Fruit fly (Drosophila melanogaster) whole organism, wandering third instar larva: ENCODE data around the gene CG14024.
A peak's percentile ranks its signal among the peaks of the same experiment; 100 is the strongest.

Experiments
- Abd-B ChIP-seq: fragments of >200 bp; optimal IDR thresholded peaks from 2 replicates; lab custom pipeline; 2017; ENCODE audit warnings: missing biosample characterization, missing genetic modification characterization
- CG32264 ChIP-seq: fragments of 200-800 bp; sonication (Bioruptor generic); optimal IDR thresholded peaks from 2 replicates; lab custom pipeline; 2016; ENCODE audit warnings: missing biosample characterization, missing genetic modification characterization
- CG9705 ChIP-seq: fragments of 200-800 bp; sonication (Bioruptor generic); optimal IDR thresholded peaks from 2 replicates; lab custom pipeline; 2018; ENCODE audit warnings: missing biosample characterization, mild to moderate bottlenecking, missing genetic modification characterization
- CrebA ChIP-seq: fragments of 200-800 bp; sonication (Bioruptor generic); optimal IDR thresholded peaks from 2 replicates; lab custom pipeline; 2016; ENCODE audit warnings: missing biosample characterization, mild to moderate bottlenecking, missing genetic modification characterization, borderline replicate concordance
- Dfd ChIP-seq: fragments of >200 bp; optimal IDR thresholded peaks from 2 replicates; lab custom pipeline; 2017; ENCODE audit warnings: missing biosample characterization, missing genetic modification characterization
- Dif ChIP-seq: fragments of 200-275, 200-300 bp; sonication (Bioruptor generic); optimal IDR thresholded peaks from 2 replicates; lab custom pipeline; 2018; ENCODE audit warnings: missing biosample characterization, missing genetic modification characterization; ENCODE audit not compliant: partially characterized antibody
- GATAd ChIP-seq: sonication (Bioruptor generic); optimal IDR thresholded peaks from 2 replicates; lab custom pipeline; 2016; ENCODE audit warnings: missing biosample characterization, missing genetic modification characterization
- HLH106 ChIP-seq: fragments of 200-800 bp; optimal IDR thresholded peaks from 3 replicates; lab custom pipeline; 2019; ENCODE audit warnings: missing biosample characterization, mild to moderate bottlenecking, missing genetic modification characterization, moderate library complexity
- Hnf4 ChIP-seq: fragments of 200-800 bp; sonication (Bioruptor generic); optimal IDR thresholded peaks from 2 replicates; lab custom pipeline; 2016; ENCODE audit warnings: missing biosample characterization, mild to moderate bottlenecking, missing genetic modification characterization
- Hr78 ChIP-seq: fragments of >200 bp; optimal IDR thresholded peaks from 2 replicates; lab custom pipeline; 2017; ENCODE audit warnings: missing biosample characterization, missing genetic modification characterization
- Hr83 ChIP-seq: fragments of 200-300 bp; sonication (Bioruptor generic); optimal IDR thresholded peaks from 2 replicates; lab custom pipeline; 2016; ENCODE audit warnings: missing biosample characterization, mild to moderate bottlenecking, missing genetic modification characterization, moderate library complexity; ENCODE audit not compliant: poor library complexity, severe bottlenecking
- Jra ChIP-seq: sonication (Bioruptor generic); optimal IDR thresholded peaks from 2 replicates; lab custom pipeline; 2016; ENCODE audit warnings: missing biosample characterization, missing genetic modification characterization
- Mio ChIP-seq: sonication (Bioruptor generic); optimal IDR thresholded peaks from 2 replicates; lab custom pipeline; 2016; ENCODE audit warnings: missing biosample characterization, missing genetic modification characterization
- Myc ChIP-seq: fragments of >200 bp; optimal IDR thresholded peaks from 2 replicates; lab custom pipeline; 2017
- N ChIP-seq: fragments of >200 bp; optimal IDR thresholded peaks from 2 replicates; lab custom pipeline; 2018; ENCODE audit warnings: missing biosample characterization, missing external identifiers, missing genetic modification characterization
- OdsH ChIP-seq: fragments of 200-800 bp; sonication (Bioruptor generic); optimal IDR thresholded peaks from 2 replicates; lab custom pipeline; 2016; ENCODE audit warnings: missing biosample characterization, mild to moderate bottlenecking, missing genetic modification characterization
- Rel ChIP-seq, 2 experiments: fragments of 200-800 bp; sonication (Bioruptor generic) in 1 of 2; optimal IDR thresholded peaks; 2 replicates in 1 of 2; 3 replicates in 1 of 2; lab custom pipeline; 2016 to 2019; ENCODE audit warnings: mild to moderate bottlenecking in 2 of 2, missing biosample characterization in 2 of 2, missing genetic modification characterization in 2 of 2, moderate library complexity in 1 of 2
- Sp1 ChIP-seq: fragments of 200-800 bp; sonication (Bioruptor generic); optimal IDR thresholded peaks from 3 replicates; lab custom pipeline; 2019; ENCODE audit warnings: missing biosample characterization, mild to moderate bottlenecking, missing genetic modification characterization, moderate library complexity
- Vsx2 ChIP-seq: fragments of 200-300, 225-300 bp; sonication (Bioruptor generic); optimal IDR thresholded peaks from 2 replicates; lab custom pipeline; 2018; ENCODE audit warnings: missing biosample characterization, missing genetic modification characterization; ENCODE audit not compliant: partially characterized antibody
- br ChIP-seq: fragments of 200-800 bp; sonication (Bioruptor generic); optimal IDR thresholded peaks from 2 replicates; lab custom pipeline; 2016; ENCODE audit warnings: missing biosample characterization, missing genetic modification characterization
- brk ChIP-seq: fragments of 200-800 bp; sonication (Bioruptor generic); optimal IDR thresholded peaks from 2 replicates; lab custom pipeline; 2016; ENCODE audit warnings: missing biosample characterization, mild to moderate bottlenecking, missing genetic modification characterization
- dl ChIP-seq, 2 experiments: fragments of 175-275, 200-275 bp in 1 of 2; fragments of 200-275 bp in 1 of 2; sonication (Bioruptor generic); optimal IDR thresholded peaks; lab custom pipeline; 2018; ENCODE audit warnings: mild to moderate bottlenecking in 2 of 2, missing biosample characterization in 2 of 2, missing genetic modification characterization in 2 of 2, moderate library complexity in 2 of 2; ENCODE audit not compliant: partially characterized antibody in 2 of 2, insufficient read depth in 1 of 2
- dmrt93B ChIP-seq: fragments of 200-800 bp; sonication (Bioruptor generic); optimal IDR thresholded peaks from 2 replicates; lab custom pipeline; 2018; ENCODE audit warnings: missing biosample characterization, mild to moderate bottlenecking, missing genetic modification characterization
- dsf ChIP-seq: sonication (Bioruptor generic); optimal IDR thresholded peaks from 2 replicates; lab custom pipeline; 2016; ENCODE audit warnings: missing biosample characterization, missing genetic modification characterization, borderline replicate concordance
- ey ChIP-seq: fragments of 200-800 bp; sonication (Bioruptor generic); optimal IDR thresholded peaks from 2 replicates; lab custom pipeline; 2016; ENCODE audit warnings: missing biosample characterization, missing genetic modification characterization
- foxo ChIP-seq, 2 experiments: fragments of 200-800 bp; sonication (Bioruptor generic); optimal IDR thresholded peaks; 2 replicates in 1 of 2; 3 replicates in 1 of 2; lab custom pipeline; 2016 to 2017; ENCODE audit warnings: missing biosample characterization in 2 of 2, missing genetic modification characterization in 2 of 2
- fru ChIP-seq: fragments of 200-800 bp; sonication (Bioruptor generic); optimal IDR thresholded peaks from 3 replicates; lab custom pipeline; 2016; ENCODE audit warnings: missing biosample characterization, mild to moderate bottlenecking, missing genetic modification characterization
- h ChIP-seq: fragments of 200-800 bp; sonication (Bioruptor generic); optimal IDR thresholded peaks from 3 replicates; lab custom pipeline; 2016; ENCODE audit warnings: missing biosample characterization, mild to moderate bottlenecking, missing genetic modification characterization
- jim ChIP-seq: fragments of 175-275, 200-325 bp; sonication (Bioruptor generic); optimal IDR thresholded peaks from 2 replicates; lab custom pipeline; 2016; ENCODE audit warnings: missing biosample characterization, mild to moderate bottlenecking, missing genetic modification characterization
- lola ChIP-seq: fragments of >200 bp; optimal IDR thresholded peaks from 2 replicates; lab custom pipeline; 2017; ENCODE audit warnings: missing biosample characterization, missing genetic modification characterization
- pan ChIP-seq: fragments of >200 bp; optimal IDR thresholded peaks from 2 replicates; lab custom pipeline; 2017
- psq ChIP-seq: fragments of 200-800 bp; sonication (Bioruptor generic); optimal IDR thresholded peaks from 3 replicates; lab custom pipeline; 2017; ENCODE audit warnings: missing biosample characterization, mild to moderate bottlenecking, missing genetic modification characterization, moderate library complexity
- rgr ChIP-seq: fragments of 200-800 bp; sonication (Bioruptor generic); optimal IDR thresholded peaks from 3 replicates; lab custom pipeline; 2016; ENCODE audit warnings: missing biosample characterization, mild to moderate bottlenecking, missing genetic modification characterization
- sage ChIP-seq: fragments of 200-800 bp; sonication (Bioruptor generic); optimal IDR thresholded peaks from 2 replicates; lab custom pipeline; 2016; ENCODE audit warnings: missing biosample characterization, mild to moderate bottlenecking, missing genetic modification characterization
- sv ChIP-seq: fragments of 200-800 bp; sonication (Bioruptor generic); optimal IDR thresholded peaks from 3 replicates; lab custom pipeline; 2016; ENCODE audit warnings: missing biosample characterization, missing genetic modification characterization
- tai ChIP-seq: sonication (Bioruptor generic); optimal IDR thresholded peaks from 2 replicates; lab custom pipeline; 2016; ENCODE audit warnings: missing biosample characterization, missing genetic modification characterization
- usp ChIP-seq: fragments of >200 bp; optimal IDR thresholded peaks from 2 replicates; lab custom pipeline; 2017; ENCODE audit warnings: missing biosample characterization, missing genetic modification characterization
- woc ChIP-seq: sonication (Bioruptor generic); optimal IDR thresholded peaks from 2 replicates; lab custom pipeline; 2016; ENCODE audit warnings: missing biosample characterization, mild to moderate bottlenecking, missing genetic modification characterization

Gene CG14024

dm6 chr2L:5290530-5290929 lies 24.2 kb downstream of the CG14024 start:
- TF ChIP-seq foxo (GFP tag; optimal IDR thresholded peaks at IDR 0.05; lab: Kevin White, UChicago): peak in 1 of 2 experiments; percentile 31
- peak; percentile 43 for TF ChIP-seq tai (GFP tag; lab: Kevin White, UChicago)
- no peak for TF ChIP-seq Hr78 (GFP tag; lab: Kevin White, UChicago)
- TF ChIP-seq usp: no peak
- TF ChIP-seq HLH106 (tag; lab: Kevin White, UChicago): peak; percentile 33
- no peak for TF ChIP-seq brk (GFP tag; lab: Kevin White, UChicago)
- peak; percentile 21 for TF ChIP-seq rgr (GFP tag; lab: Kevin White, UChicago)
- no peak for TF ChIP-seq CG9705 (GFP tag; lab: Kevin White, UChicago)
- TF ChIP-seq h (GFP tag; lab: Kevin White, UChicago): peak; percentile 15
- TF ChIP-seq, all 38 proteins: peak for 5

dm6 chr2L:5289921-5290320 lies 24.8 kb downstream of the CG14024 start:
- TF ChIP-seq Hr83 (GFP tag; lab: Kevin White, UChicago) (no peak), h (GFP tag; lab: Kevin White, UChicago) (peak; percentile 9), dl (GFP tag; optimal IDR thresholded peaks at IDR 0.05; lab: Kevin White, UChicago; ENCODE audit: insufficient read depth in 1 of 2, partially characterized antibody in 2 of 2) (no peak), woc (GFP tag; lab: Kevin White, UChicago) (no peak), HLH106 (tag; lab: Kevin White, UChicago) (peak; percentile 15), rgr (GFP tag; lab: Kevin White, UChicago) (peak; percentile 9), psq (peak; percentile 1), CG9705 (GFP tag; lab: Kevin White, UChicago) (no peak), fru (GFP tag; lab: Kevin White, UChicago) (peak; percentile 33), OdsH (GFP tag; lab: Kevin White, UChicago) (peak; percentile 37), Sp1 (peak; percentile 58), foxo (GFP tag; optimal IDR thresholded peaks at IDR 0.05; lab: Kevin White, UChicago) (peak in 1 of 2 experiments; percentile 29)

dm6 chr2L:5288721-5289120 lies 26.0 kb downstream of the CG14024 start, which contains the start of gene vri:
Gene vri (plus strand): TSS chr2L:5288944.
- TF ChIP-seq N (no peak), Dfd (GFP tag; lab: Kevin White, UChicago) (no peak)

- TF ChIP-seq CG9705 (GFP tag; lab: Kevin White, UChicago) (no peak), dl (GFP tag; optimal IDR thresholded peaks at IDR 0.05; lab: Kevin White, UChicago; ENCODE audit: insufficient read depth in 1 of 2, partially characterized antibody in 2 of 2) (no peak), Hnf4 (GFP tag; lab: Kevin White, UChicago) (peak; percentile 47), ey (GFP tag; lab: Kevin White, UChicago) (peak; percentile 45), CG32264 (GFP tag; lab: Kevin White, UChicago) (no peak), N (no peak), Dif (no peak), sv (GFP tag; lab: Kevin White, UChicago) (no peak), HLH106 (tag; lab: Kevin White, UChicago) (peak; percentile 43), OdsH (GFP tag; lab: Kevin White, UChicago) (peak; percentile 73), Hr83 (GFP tag; lab: Kevin White, UChicago) (no peak), sage (GFP tag; lab: Kevin White, UChicago) (no peak), brk (GFP tag; lab: Kevin White, UChicago) (no peak), Vsx2 (GFP tag; lab: Kevin White, UChicago) (no peak), Myc (lab: Kevin White, UChicago) (no peak), pan (lab: Kevin White, UChicago) (no peak), foxo (GFP tag; optimal IDR thresholded peaks at IDR 0.05; lab: Kevin White, UChicago) (peak in 1 of 2 experiments; percentile 4), tai (GFP tag; lab: Kevin White, UChicago) (no peak), CrebA (GFP tag; lab: Kevin White, UChicago) (no peak), Hr78 (GFP tag; lab: Kevin White, UChicago) (no peak), Sp1 (peak; percentile 45), rgr (GFP tag; lab: Kevin White, UChicago) (peak; percentile 24), GATAd (no peak), woc (GFP tag; lab: Kevin White, UChicago) (no peak), br (peak; percentile 35), Rel (GFP tag; optimal IDR thresholded peaks at IDR 0.05; lab: Kevin White, UChicago) (no peak), Rel (tag; optimal IDR thresholded peaks at IDR 0.05; lab: Kevin White, UChicago) (no peak), fru (GFP tag; lab: Kevin White, UChicago) (peak; percentile 12), Abd-B (no peak), psq (no peak), dmrt93B (no peak), Jra (GFP tag; lab: Kevin White, UChicago) (no peak), Mio (no peak), usp (no peak), h (GFP tag; lab: Kevin White, UChicago) (peak; percentile 41), lola (GFP tag; lab: Kevin White, UChicago) (no peak), dsf (GFP tag; lab: Kevin White, UChicago) (peak; percentile 0), jim (GFP tag; lab: Kevin White, UChicago) (no peak), Dfd (GFP tag; lab: Kevin White, UChicago) (no peak)
Measured at dm6 chr2L:5288262-5288621, 26.5 kb downstream of the CG14024 start.
